Worm (Caenorhabditis elegans) whole organism, young adult: ENCODE results near the gene srw-139.

Experiments
- C17E4.6 ChIP-seq: fragments of 200-800 bp; sonication (Bioruptor generic); IDR thresholded peaks from 2 replicates; pipeline ENCODE4 v1.3.6; 2022; ENCODE audit warnings: missing genetic modification reagents, missing genetic modification characterization, missing compliant biosample characterization
- F33H1.4 ChIP-seq: fragments of 200-800 bp; sonication (Bioruptor generic); IDR thresholded peaks from 2 replicates; pipeline ENCODE4 v1.3.6; 2022; ENCODE audit warnings: missing genetic modification reagents, missing genetic modification characterization, missing compliant biosample characterization
- F37B4.10 ChIP-seq: fragments of 200-800 bp; sonication (Bioruptor generic); IDR thresholded peaks from 2 replicates; pipeline ENCODE4 v1.3.6; 2022; ENCODE audit warnings: missing genetic modification characterization, missing compliant biosample characterization
- F57C9.4 ChIP-seq: sonication (generic microtip); optimal IDR thresholded peaks from 2 replicates; lab custom pipeline; 2017; ENCODE audit warnings: mild to moderate bottlenecking, missing genetic modification characterization, missing compliant biosample characterization
- T07F8.4 ChIP-seq: sonication (generic microtip); optimal IDR thresholded peaks from 2 replicates; lab custom pipeline; 2016; ENCODE audit warnings: mild to moderate bottlenecking, missing genetic modification characterization, moderate library complexity, missing compliant biosample characterization
- Y67H2A.10 ChIP-seq: fragments of 200-800 bp; sonication (Bioruptor generic); conservative IDR thresholded peaks from 2 replicates; pipeline ENCODE4 v1.3.6; 2022; ENCODE audit warnings: missing genetic modification reagents, missing genetic modification characterization, missing compliant biosample characterization
- Y79H2A.3 ChIP-seq: fragments of 200-800 bp; sonication (Bioruptor generic); conservative IDR thresholded peaks from 2 replicates; pipeline ENCODE4 v1.3.6; 2022; ENCODE audit warnings: missing genetic modification reagents, missing genetic modification characterization, missing compliant biosample characterization
- akir-1 ChIP-seq: fragments of 200-800 bp; sonication (Bioruptor generic); optimal IDR thresholded peaks from 2 replicates; lab custom pipeline; 2018; ENCODE audit warnings: mild to moderate bottlenecking, missing genetic modification characterization, moderate library complexity, missing compliant biosample characterization
- athp-1 ChIP-seq: sonication (generic microtip); optimal IDR thresholded peaks from 2 replicates; lab custom pipeline; 2017; ENCODE audit warnings: mild to moderate bottlenecking, missing genetic modification characterization, missing compliant biosample characterization
- attf-3 ChIP-seq: fragments of 200-800 bp; sonication (Bioruptor generic); conservative IDR thresholded peaks from 2 replicates; pipeline ENCODE4 v1.3.6; 2022; ENCODE audit warnings: missing genetic modification reagents, missing genetic modification characterization, missing compliant biosample characterization
- attf-5 ChIP-seq: fragments of 200-800 bp; sonication (Bioruptor generic); optimal IDR thresholded peaks from 2 replicates; lab custom pipeline; 2018; ENCODE audit warnings: mild to moderate bottlenecking, missing genetic modification characterization, missing compliant biosample characterization
- cebp-1 ChIP-seq, 2 experiments: fragments of 200-800 bp in 1 of 2; sonication (Bioruptor generic) in 1 of 2; sonication (generic microtip) in 1 of 2; IDR thresholded peaks in 1 of 2; optimal IDR thresholded peaks in 1 of 2; 2 replicates each; pipeline versions ENCODE4 v1.3.6 to Lab custom; 2017 to 2022; ENCODE audit warnings: missing compliant biosample characterization in 2 of 2, missing genetic modification characterization in 2 of 2, mild to moderate bottlenecking in 1 of 2, missing genetic modification reagents in 1 of 2, moderate library complexity in 1 of 2
- ceh-27 ChIP-seq: fragments of 200-800 bp; sonication (Bioruptor generic); optimal IDR thresholded peaks from 2 replicates; lab custom pipeline; 2018; ENCODE audit warnings: mild to moderate bottlenecking, missing genetic modification characterization, moderate library complexity, missing compliant biosample characterization
- chd-7 ChIP-seq: sonication (generic microtip); optimal IDR thresholded peaks from 2 replicates; lab custom pipeline; 2016; ENCODE audit warnings: mild to moderate bottlenecking, missing genetic modification characterization, moderate library complexity, missing compliant biosample characterization
- die-1 ChIP-seq: sonication (generic microtip); optimal IDR thresholded peaks from 2 replicates; lab custom pipeline; 2016; ENCODE audit warnings: missing genotype, mild to moderate bottlenecking, missing genetic modification characterization, missing compliant biosample characterization
- dox-1 ChIP-seq: fragments of 200-800 bp; sonication (Bioruptor generic); IDR thresholded peaks from 2 replicates; pipeline ENCODE4 v1.3.6; 2022; ENCODE audit warnings: missing genetic modification reagents, missing genetic modification characterization, missing compliant biosample characterization
- egrh-3 ChIP-seq: fragments of 200-800 bp; sonication (Bioruptor generic); IDR thresholded peaks from 2 replicates; pipeline ENCODE4 v1.3.6; 2022; ENCODE audit warnings: missing genetic modification reagents, missing genetic modification characterization, missing compliant biosample characterization
- hlh-12 ChIP-seq: sonication (generic microtip); optimal IDR thresholded peaks from 2 replicates; lab custom pipeline; 2016; ENCODE audit warnings: missing genetic modification characterization, missing compliant biosample characterization
- hsf-1 ChIP-seq: fragments of 200-800 bp; sonication (Bioruptor generic); IDR thresholded peaks from 2 replicates; pipeline ENCODE4 v1.3.6; 2022; ENCODE audit warnings: missing genetic modification reagents, missing genetic modification characterization, missing compliant biosample characterization
- lin-26 ChIP-seq: fragments of 200-800 bp; sonication (Bioruptor generic); IDR thresholded peaks from 2 replicates; pipeline ENCODE4 v1.3.6; 2022; ENCODE audit warnings: missing genetic modification reagents, missing genetic modification characterization, missing compliant biosample characterization
- lin-35 ChIP-seq, 3 experiments: fragments of 150-350 bp in 2 of 3; sonication (generic microtip) in 1 of 3; optimal IDR thresholded peaks; 2 replicates each; lab custom pipeline; 2014 to 2018; ENCODE audit warnings: missing biosample characterization in 3 of 3, missing genetic modification characterization in 3 of 3, missing genetic modification reagents in 3 of 3
- lin-40 ChIP-seq: sonication (generic microtip); optimal IDR thresholded peaks from 2 replicates; lab custom pipeline; 2016; ENCODE audit warnings: missing genetic modification characterization, mild to moderate bottlenecking, missing compliant biosample characterization, missing genotype, missing genetic modification reagents
- madf-6 ChIP-seq: fragments of 200-800 bp; sonication (Bioruptor generic); IDR thresholded peaks from 2 replicates; pipeline ENCODE4 v1.3.6; 2022; ENCODE audit warnings: missing genetic modification reagents, missing genetic modification characterization, missing compliant biosample characterization
- madf-8 ChIP-seq: fragments of 200-800 bp; sonication (Bioruptor generic); conservative IDR thresholded peaks from 2 replicates; pipeline ENCODE4 v1.3.6; 2022; ENCODE audit warnings: missing genetic modification reagents, missing genetic modification characterization, missing compliant biosample characterization
- mes-4 ChIP-seq: sonication (generic microtip); optimal IDR thresholded peaks from 2 replicates; lab custom pipeline; 2016; ENCODE audit warnings: missing genotype, missing genetic modification characterization, missing compliant biosample characterization
- nhr-179 ChIP-seq: sonication (generic microtip); optimal IDR thresholded peaks from 2 replicates; lab custom pipeline; 2016; ENCODE audit warnings: mild to moderate bottlenecking, missing genetic modification characterization, missing compliant biosample characterization
- nhr-80 ChIP-seq: sonication (generic microtip); optimal IDR thresholded peaks from 2 replicates; lab custom pipeline; 2016; ENCODE audit warnings: missing genetic modification characterization, missing compliant biosample characterization
- rec-8 ChIP-seq, 2 experiments: sonication (generic microtip); optimal IDR thresholded peaks; 2 replicates each; lab custom pipeline; 2016; ENCODE audit warnings: mild to moderate bottlenecking in 2 of 2, missing genetic modification characterization in 2 of 2, missing genetic modification reagents in 2 of 2, missing genotype in 2 of 2, missing biosample characterization in 1 of 2, missing compliant biosample characterization in 1 of 2, moderate library complexity in 1 of 2
- repo-1 ChIP-seq: sonication (generic microtip); optimal IDR thresholded peaks from 2 replicates; lab custom pipeline; 2017; ENCODE audit warnings: mild to moderate bottlenecking, missing genetic modification characterization, missing compliant biosample characterization
- sdz-38 ChIP-seq: sonication (generic microtip); optimal IDR thresholded peaks from 2 replicates; lab custom pipeline; 2016; ENCODE audit warnings: missing genotype, missing genetic modification characterization, missing compliant biosample characterization
- sea-2 ChIP-seq: fragments of 200-800 bp; sonication (Bioruptor generic); IDR thresholded peaks from 2 replicates; pipeline ENCODE4 v1.3.6; 2022; ENCODE audit warnings: missing genetic modification characterization, missing compliant biosample characterization
- snpc-1.1 ChIP-seq: sonication (generic microtip); optimal IDR thresholded peaks from 2 replicates; lab custom pipeline; 2017; ENCODE audit warnings: missing genetic modification characterization, mild to moderate bottlenecking, missing compliant biosample characterization, antibody characterized with exemption, moderate library complexity, missing genotype, missing genetic modification reagents; ENCODE audit not compliant: insufficient read depth
- zim-3 ChIP-seq: sonication (generic microtip); optimal IDR thresholded peaks from 2 replicates; lab custom pipeline; 2017; ENCODE audit warnings: mild to moderate bottlenecking, missing genetic modification characterization, moderate library complexity, missing compliant biosample characterization
- ztf-26 ChIP-seq: sonication (generic microtip); optimal IDR thresholded peaks from 2 replicates; lab custom pipeline; 2017; ENCODE audit warnings: missing genetic modification characterization, missing compliant biosample characterization
- ztf-28 ChIP-seq: fragments of 200-800 bp; sonication (Bioruptor generic); IDR thresholded peaks from 2 replicates; pipeline ENCODE4 v1.3.6; 2022; ENCODE audit warnings: missing genetic modification reagents, missing genetic modification characterization, missing compliant biosample characterization
- ztf-6 ChIP-seq: fragments of 200-800 bp; sonication (Bioruptor generic); IDR thresholded peaks from 2 replicates; pipeline ENCODE4 v1.3.6; 2022; ENCODE audit warnings: missing genetic modification reagents, missing genetic modification characterization, missing compliant biosample characterization

The srw-139 gene

ce11 chrV:2985309-2985708 lies at the start of gene srw-139:
srw-139 (minus strand) TSS chrV:2985409.
- TF ChIP-seq attf-5 (GFP tag; lab: Kevin White, UChicago) (no peak), repo-1 (tag; lab: Kevin White, UChicago) (no peak), die-1 (tag; lab: Kevin White, UChicago) (no peak), egrh-3 (GFP tag; lab: Robert Waterston, UW) (no peak), lin-26 (no peak), T07F8.4 (no peak)

DNA sequence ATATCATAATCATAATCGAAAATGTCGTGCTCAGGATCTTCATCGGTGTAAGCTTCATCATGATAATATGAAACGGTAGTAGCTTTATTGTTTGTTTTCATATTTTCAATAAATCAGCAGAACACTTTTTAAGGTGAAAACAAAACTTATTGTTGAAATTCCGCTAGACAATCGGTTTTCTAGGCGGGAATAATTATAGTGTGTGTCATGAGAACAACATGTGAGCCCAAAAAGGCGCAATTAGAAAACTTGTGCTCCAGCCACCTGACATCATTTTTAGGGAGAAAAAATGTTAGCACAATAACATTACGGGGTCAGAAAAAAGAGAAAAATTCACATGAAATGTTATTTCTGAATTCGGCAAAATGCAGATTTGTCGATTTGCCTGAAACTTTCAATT lies 49.0 kb upstream of the srw-139 start, which contains the start of gene srw-8:
Gene srw-8, minus strand, starts transcription at position 101 of the 400 bp plus-strand sequence.
- TF ChIP-seq C17E4.6, result no peak
- TF ChIP-seq akir-1 (GFP tag; lab: Kevin White, UChicago), result no peak
- no peak for TF ChIP-seq dox-1 (GFP tag; lab: Robert Waterston, UW)
- TF ChIP-seq egrh-3 (GFP tag; lab: Robert Waterston, UW), result no peak
- TF ChIP-seq attf-3 (GFP tag; lab: Robert Waterston, UW), result no peak
- no peak for TF ChIP-seq Y79H2A.3
- no peak for TF ChIP-seq zim-3
- no peak for TF ChIP-seq madf-8 (GFP tag; lab: Robert Waterston, UW)
- no peak for TF ChIP-seq hsf-1

DNA sequence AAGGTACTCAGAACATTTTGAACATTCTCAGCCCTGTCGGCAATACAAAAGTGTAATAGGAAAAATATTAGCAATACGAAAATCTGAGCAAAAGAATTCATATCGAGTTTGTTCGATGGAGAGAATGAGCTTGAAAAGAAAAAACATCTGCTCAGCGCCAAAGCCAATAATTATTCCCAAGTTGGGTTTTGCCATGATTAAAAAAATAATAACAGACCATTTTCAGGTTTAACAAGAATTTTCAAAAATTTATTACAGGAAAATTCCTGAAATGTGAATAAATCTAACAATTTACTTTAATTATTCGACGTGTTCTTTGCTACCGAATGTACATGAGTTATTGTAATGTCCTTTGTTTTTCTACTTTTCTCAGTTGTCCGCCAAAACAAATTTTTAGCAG lies 47.1 kb upstream of the srw-139 start, which contains the start of gene irld-38:
Gene irld-38, minus strand, starts transcription at position 101 of the 400 bp plus-strand sequence.
- TF ChIP-seq lin-35 (GFP tag; optimal IDR thresholded peaks at IDR 0.05; lab: Kevin White, UChicago), result no peak
- TF ChIP-seq sea-2 (GFP tag; lab: Robert Waterston, UW), result no peak
- TF ChIP-seq ztf-28, result no peak
- TF ChIP-seq madf-6 (GFP tag; lab: Robert Waterston, UW), result no peak

ce11 chrV:3028205-3028604 lies 43.0 kb upstream of the srw-139 start, which contains the start of gene asp-7:
asp-7 (plus strand) TSS chrV:3028285.
- TF ChIP-seq cebp-1 (GFP tag; IDR thresholded peaks at IDR 0.05; lab: Robert Waterston, UW) (no peak), cebp-1 (tag; optimal IDR thresholded peaks at IDR 0.05; lab: Kevin White, UChicago) (no peak), repo-1 (tag; lab: Kevin White, UChicago) (no peak), F57C9.4 (tag; lab: Kevin White, UChicago) (no peak), Y79H2A.3 (no peak), mes-4 (no peak), hlh-12 (no peak), ztf-26 (tag; lab: Kevin White, UChicago) (no peak), lin-35 (GFP tag; optimal IDR thresholded peaks at IDR 0.05; lab: Kevin White, UChicago) (no peak)

- TF ChIP-seq T07F8.4 (no peak), nhr-80 (peak; percentile 9), chd-7 (tag; lab: Kevin White, UChicago) (no peak), snpc-1.1 (no peak)
- TF ChIP-seq, all 124 proteins: peak for 1
These were observed 39.1 kb upstream of the srw-139 start, which contains the start of gene asp-8 for ce11 chrV:3024274-3024673. asp-8 (plus strand) TSS chrV:3024549.

DNA sequence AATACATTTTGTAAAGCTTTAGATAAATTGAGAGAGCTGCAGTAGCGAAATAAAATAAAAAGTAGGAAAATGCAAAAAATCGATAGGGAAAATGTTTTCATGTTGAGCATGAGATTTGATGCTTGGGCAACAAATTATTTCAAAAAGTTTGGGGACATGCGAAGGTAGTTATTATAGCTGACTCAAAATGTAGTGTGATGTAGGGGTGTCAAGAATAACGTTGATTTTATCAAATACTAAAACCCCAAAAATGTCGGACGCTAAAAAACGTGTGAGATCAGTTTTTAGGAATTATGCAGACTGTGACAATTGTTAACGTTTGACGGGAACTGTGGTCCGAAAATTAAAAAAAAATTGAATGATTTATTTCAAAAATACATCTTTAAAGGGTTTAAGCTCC lies 36.1 kb upstream of the srw-139 start, which contains the start of gene irld-12:
Gene irld-12, minus strand, starts transcription at position 101 of the 400 bp plus-strand sequence.
- no peak for TF ChIP-seq rec-8 (tag; optimal IDR thresholded peaks at IDR 0.05; lab: Kevin White, UChicago)
- TF ChIP-seq nhr-179 (tag; lab: Kevin White, UChicago), result no peak
- no peak for TF ChIP-seq F33H1.4 (GFP tag; lab: Robert Waterston, UW)
- no peak for TF ChIP-seq athp-1 (tag; lab: Kevin White, UChicago)
- TF ChIP-seq Y67H2A.10 (GFP tag; lab: Robert Waterston, UW), result no peak
- TF ChIP-seq ceh-27, result no peak
- TF ChIP-seq F37B4.10, result no peak
- no peak for TF ChIP-seq ztf-6
- no peak for TF ChIP-seq lin-40 (tag; lab: Kevin White, UChicago)
- no peak for TF ChIP-seq sdz-38
- TF ChIP-seq madf-6 (GFP tag; lab: Robert Waterston, UW), result no peak
